Fruit fly (Drosophila melanogaster) S2 (cell line): ENCODE data around the gene CG10730.

Source experiments
- CG8478 ChIP-seq: fragments of >200 bp; optimal IDR thresholded peaks from 2 replicates; lab custom pipeline; 2018
- CTCF ChIP-seq, 2 experiments: fragments of >200 bp; optimal IDR thresholded peaks; 2 replicates each; lab custom pipeline; 2018

DNA sequence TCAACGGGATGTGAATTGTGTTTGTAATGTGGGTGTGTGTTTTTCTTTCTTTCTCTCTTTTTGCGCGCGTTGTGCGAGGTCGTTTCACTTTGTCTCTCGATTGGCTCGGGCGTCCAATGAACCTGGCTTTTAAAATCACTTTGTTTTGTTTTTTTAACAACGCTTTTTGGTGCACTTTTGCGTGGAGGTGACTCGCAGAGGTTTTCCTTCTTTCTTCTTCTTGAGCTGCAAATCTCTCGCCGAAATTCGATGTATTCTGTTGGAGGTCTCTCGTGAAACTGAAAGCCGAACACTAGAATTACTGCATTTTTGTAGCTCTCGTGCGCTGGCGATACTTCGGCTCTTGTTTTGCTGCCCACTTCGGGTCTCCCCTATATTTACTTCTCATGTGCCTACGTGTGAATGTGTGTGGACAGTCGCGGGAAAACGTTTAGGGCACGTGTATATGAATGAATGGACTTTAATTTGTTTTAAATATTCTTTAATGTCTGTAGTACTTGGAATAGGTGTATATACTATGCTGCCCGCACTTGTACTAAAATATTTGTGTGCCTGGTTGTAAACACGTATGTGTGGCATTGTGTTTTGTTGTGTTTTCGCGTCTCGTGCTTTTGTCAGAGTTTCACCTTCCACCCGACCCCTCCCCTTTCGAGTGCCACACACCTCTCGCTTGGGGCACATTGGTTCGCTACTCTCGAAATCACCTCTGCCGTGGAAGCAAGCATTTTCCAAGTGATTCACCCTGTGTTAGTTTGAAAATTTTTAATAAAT is 13.0 kb upstream of the CG10730 start, which contains the start of gene fok:
- no peak for TF ChIP-seq CG8478 (lab: Kevin White, UChicago)
- TF ChIP-seq CTCF (optimal IDR thresholded peaks at IDR 0.05; lab: Kevin White, UChicago): no peak
